Worm (Caenorhabditis elegans) whole organism, L1 larva: ENCODE measurements around the gene K08E7.6.
A peak's percentile ranks its signal among the peaks of the same experiment; 100 is the strongest.

Source experiments
- C16A3.4 ChIP-seq: fragments of 150-350 bp; optimal IDR thresholded peaks from 2 replicates; lab custom pipeline; 2014; ENCODE audit warnings: missing biosample characterization, missing genetic modification characterization
- F16B12.6 ChIP-seq: fragments of 150-350 bp; optimal IDR thresholded peaks from 2 replicates; lab custom pipeline; 2014; ENCODE audit warnings: missing biosample characterization, missing genetic modification characterization
- Y116A8C.19 ChIP-seq: sonication (generic microtip); optimal IDR thresholded peaks from 2 replicates; lab custom pipeline; 2016; ENCODE audit warnings: missing compliant biosample characterization, missing genetic modification characterization, borderline replicate concordance
- alr-1 ChIP-seq: fragments of 200-800 bp; sonication (Bioruptor generic); optimal IDR thresholded peaks from 2 replicates; lab custom pipeline; 2018; ENCODE audit warnings: borderline replicate concordance, mild to moderate bottlenecking, missing genetic modification characterization, missing compliant biosample characterization
- ama-1 ChIP-seq: fragments of 150-350 bp; optimal IDR thresholded peaks from 2 replicates; lab custom pipeline; 2014
- blmp-1 ChIP-seq: fragments of 150-350 bp; optimal IDR thresholded peaks from 2 replicates; lab custom pipeline; 2014; ENCODE audit warnings: missing biosample characterization, missing genetic modification characterization
- ceh-90 ChIP-seq: sonication (generic microtip); optimal IDR thresholded peaks from 2 replicates; lab custom pipeline; 2016; ENCODE audit warnings: missing genetic modification characterization, missing compliant biosample characterization
- efl-1 ChIP-seq, 4 experiments: fragments of 150-350 bp; optimal IDR thresholded peaks in 3 of 4; peaks in 1 of 4; 1 replicate in 1 of 4; 2 replicates in 3 of 4; lab custom pipeline; 2014; ENCODE audit warnings: missing biosample characterization in 2 of 4, missing genetic modification characterization in 2 of 4, missing genetic modification reagents in 2 of 4
- egl-13 ChIP-seq: sonication (generic microtip); optimal IDR thresholded peaks from 2 replicates; lab custom pipeline; 2016; ENCODE audit warnings: missing genotype, missing genetic modification reagents, missing genetic modification characterization, missing compliant biosample characterization
- egl-27 ChIP-seq, 2 experiments: fragments of 150-350 bp in 1 of 2; sonication (generic microtip); optimal IDR thresholded peaks; 3 replicates each; lab custom pipeline; 2017 to 2018; ENCODE audit warnings: missing biosample characterization in 2 of 2, missing genetic modification characterization in 2 of 2, missing genetic modification reagents in 2 of 2
- elt-3 ChIP-seq, 6 experiments: fragments of 150-350 bp in 1 of 6; sonication (generic microtip); optimal IDR thresholded peaks; 2 replicates each; lab custom pipeline; 2017 to 2018; ENCODE audit warnings: missing biosample characterization in 6 of 6, missing genetic modification characterization in 6 of 6, inconsistent platforms in 1 of 6
- ets-5 ChIP-seq: fragments of 200-800 bp; sonication (Bioruptor generic); IDR thresholded peaks from 2 replicates; pipeline ENCODE4 v1.3.6; 2022; ENCODE audit warnings: missing genetic modification characterization, missing compliant biosample characterization
- fkh-10 ChIP-seq: sonication (generic microtip); optimal IDR thresholded peaks from 2 replicates; lab custom pipeline; 2017; ENCODE audit warnings: missing biosample characterization, missing genetic modification reagents, missing genetic modification characterization
- fos-1 ChIP-seq: fragments of 150-350 bp; optimal IDR thresholded peaks from 2 replicates; lab custom pipeline; 2014; ENCODE audit warnings: missing biosample characterization, missing genetic modification characterization
- grh-1 ChIP-seq: fragments of 200-800 bp; sonication (Bioruptor generic); IDR thresholded peaks from 2 replicates; pipeline ENCODE4 v1.3.6; 2022; ENCODE audit warnings: missing genetic modification reagents, missing genetic modification characterization, missing compliant biosample characterization
- hlh-17 ChIP-seq: fragments of 200-800 bp; sonication (Bioruptor generic); optimal IDR thresholded peaks from 2 replicates; lab custom pipeline; 2018; ENCODE audit warnings: missing genetic modification characterization, mild to moderate bottlenecking, missing compliant biosample characterization, moderate library complexity, borderline replicate concordance
- isw-1 ChIP-seq: fragments of 200-800 bp; sonication (Bioruptor generic); IDR thresholded peaks from 2 replicates; pipeline ENCODE4 v1.3.6; 2022; ENCODE audit warnings: missing genetic modification characterization, missing compliant biosample characterization
- jun-1 ChIP-seq: fragments of 150-350 bp; optimal IDR thresholded peaks from 2 replicates; lab custom pipeline; 2014; ENCODE audit warnings: missing biosample characterization, missing genetic modification reagents, missing genetic modification characterization
- lin-13 ChIP-seq: fragments of 150-350 bp; optimal IDR thresholded peaks from 2 replicates; lab custom pipeline; 2014; ENCODE audit warnings: missing biosample characterization, missing genetic modification reagents, missing genetic modification characterization
- lin-14 ChIP-seq: fragments of 200-800 bp; sonication (Bioruptor generic); optimal IDR thresholded peaks from 2 replicates; lab custom pipeline; 2018; ENCODE audit warnings: mild to moderate bottlenecking, missing genetic modification characterization, moderate library complexity, missing compliant biosample characterization
- lin-35 ChIP-seq, 2 experiments: fragments of 150-350 bp; optimal IDR thresholded peaks; 2 replicates each; lab custom pipeline; 2014; ENCODE audit warnings: missing biosample characterization in 2 of 2, missing genetic modification characterization in 2 of 2, missing genetic modification reagents in 2 of 2
- lin-39 ChIP-seq: fragments of 150-350 bp; optimal IDR thresholded peaks from 2 replicates; lab custom pipeline; 2014; ENCODE audit warnings: missing biosample characterization, missing genetic modification reagents, missing genetic modification characterization
- lsy-2 ChIP-seq, 2 experiments: fragments of 150-350 bp; optimal IDR thresholded peaks; 2 replicates each; lab custom pipeline; 2014; ENCODE audit warnings: missing biosample characterization in 2 of 2, missing genetic modification characterization in 2 of 2
- mab-9 ChIP-seq: fragments of 200-800 bp; sonication (Bioruptor generic); IDR thresholded peaks from 2 replicates; pipeline ENCODE4 v1.3.6; 2022; ENCODE audit warnings: missing genetic modification reagents, missing genetic modification characterization, missing compliant biosample characterization
- mep-1 ChIP-seq: fragments of 150-350 bp; optimal IDR thresholded peaks from 2 replicates; lab custom pipeline; 2014; ENCODE audit warnings: missing biosample characterization, missing genetic modification characterization
- nhr-11 ChIP-seq: fragments of 150-350 bp; optimal IDR thresholded peaks from 2 replicates; lab custom pipeline; 2014; ENCODE audit warnings: missing biosample characterization, missing genetic modification characterization
- nhr-19 ChIP-seq: fragments of 200-800 bp; sonication (Bioruptor generic); conservative IDR thresholded peaks from 2 replicates; pipeline ENCODE4 v1.3.6; 2022; ENCODE audit warnings: missing genetic modification characterization, missing compliant biosample characterization
- nhr-28 ChIP-seq: fragments of 150-350 bp; optimal IDR thresholded peaks from 2 replicates; lab custom pipeline; 2014; ENCODE audit warnings: missing biosample characterization, missing genetic modification characterization
- nhr-47 ChIP-seq: sonication (generic microtip); optimal IDR thresholded peaks from 2 replicates; lab custom pipeline; 2016; ENCODE audit warnings: mild to moderate bottlenecking, missing genetic modification characterization, moderate library complexity, missing compliant biosample characterization
- nhr-76 ChIP-seq: sonication (generic microtip); optimal IDR thresholded peaks from 2 replicates; lab custom pipeline; 2017; ENCODE audit warnings: missing biosample characterization, missing genetic modification characterization
- nhr-84 ChIP-seq: sonication (generic microtip); optimal IDR thresholded peaks from 2 replicates; lab custom pipeline; 2017; ENCODE audit warnings: missing biosample characterization, missing genetic modification characterization
- nhr-85 ChIP-seq: sonication (generic microtip); peaks from one replicate; lab custom pipeline; 2016; ENCODE audit warnings: missing genetic modification characterization, inconsistent platforms, missing compliant biosample characterization
- pqm-1 ChIP-seq: sonication (generic microtip); optimal IDR thresholded peaks from 3 replicates; lab custom pipeline; 2017; ENCODE audit warnings: missing biosample characterization, missing genetic modification characterization
- rnt-1 ChIP-seq: sonication (generic microtip); optimal IDR thresholded peaks from 2 replicates; lab custom pipeline; 2016; ENCODE audit warnings: mild to moderate bottlenecking, missing genetic modification characterization, moderate library complexity, missing compliant biosample characterization
- skn-1 ChIP-seq: fragments of 150-350 bp; optimal IDR thresholded peaks from 2 replicates; lab custom pipeline; 2014; ENCODE audit warnings: missing biosample characterization, missing genetic modification characterization
- snpc-4 ChIP-seq: fragments of 150-350 bp; optimal IDR thresholded peaks from 2 replicates; lab custom pipeline; 2014; ENCODE audit warnings: missing biosample characterization, missing genetic modification characterization
- snu-23 ChIP-seq: sonication (generic microtip); optimal IDR thresholded peaks from 2 replicates; lab custom pipeline; 2016; ENCODE audit warnings: missing genetic modification characterization, missing compliant biosample characterization
- sup-37 ChIP-seq: fragments of 200-800 bp; sonication (Bioruptor generic); optimal IDR thresholded peaks from 2 replicates; lab custom pipeline; 2018; ENCODE audit warnings: mild to moderate bottlenecking, missing genetic modification characterization, missing compliant biosample characterization
- swsn-7 ChIP-seq: sonication (generic microtip); optimal IDR thresholded peaks from 2 replicates; lab custom pipeline; 2016; ENCODE audit warnings: missing genetic modification characterization, missing compliant biosample characterization
- tbx-2 ChIP-seq: sonication (generic microtip); optimal IDR thresholded peaks from 2 replicates; lab custom pipeline; 2016; ENCODE audit warnings: missing genetic modification characterization, missing compliant biosample characterization
- unc-130 ChIP-seq: fragments of 150-350 bp; optimal IDR thresholded peaks from 2 replicates; lab custom pipeline; 2017; ENCODE audit warnings: missing biosample characterization, missing genetic modification characterization, inconsistent platforms
- unc-30 ChIP-seq: sonication (generic microtip); optimal IDR thresholded peaks from 2 replicates; lab custom pipeline; 2017; ENCODE audit warnings: missing biosample characterization, missing genetic modification characterization
- unc-62 ChIP-seq: fragments of 150-350 bp; optimal IDR thresholded peaks from 2 replicates; lab custom pipeline; 2014; ENCODE audit warnings: missing biosample characterization, missing genetic modification reagents, missing genetic modification characterization
- unc-86 ChIP-seq: sonication (generic microtip); optimal IDR thresholded peaks from 2 replicates; lab custom pipeline; 2016; ENCODE audit warnings: missing genetic modification characterization, missing compliant biosample characterization
- unc-98 ChIP-seq: fragments of 200-800 bp; sonication (Bioruptor generic); IDR thresholded peaks from 2 replicates; pipeline ENCODE4 v1.3.6; 2022; ENCODE audit warnings: missing genetic modification characterization, missing compliant biosample characterization
- vab-15 ChIP-seq: sonication (generic microtip); optimal IDR thresholded peaks from 2 replicates; lab custom pipeline; 2017; ENCODE audit warnings: missing genotype, mild to moderate bottlenecking, missing genetic modification characterization, missing compliant biosample characterization
- zip-4 ChIP-seq: fragments of 200-800 bp; sonication (Bioruptor generic); optimal IDR thresholded peaks from 2 replicates; lab custom pipeline; 2018; ENCODE audit warnings: mild to moderate bottlenecking, missing genetic modification characterization, moderate library complexity, missing compliant biosample characterization

The K08E7.6 gene

ce11 chrIV:12565933-12566540 lies 14.9 kb downstream of the K08E7.6 start, which contains the start of gene eak-7 (continued):
- TF ChIP-seq ama-1 (no peak), lin-35 (GFP tag; optimal IDR thresholded peaks at IDR 0.05; lab: Kevin White, UChicago) (no peak), fos-1 (tag; lab: Kevin White, UChicago) (peak; percentile 46), mab-9 (GFP tag; lab: Robert Waterston, UW) (no peak), jun-1 (no peak), lin-14 (peak; percentile 27), egl-27 (tag; optimal IDR thresholded peaks at IDR 0.05; lab: Kevin White, UChicago) (no peak)

ce11 chrIV:12560568-12560967 lies 20.4 kb downstream of the K08E7.6 start, which contains the start of gene snb-7:
Gene snb-7 (plus strand): TSS chrIV:12560868.
- TF ChIP-seq ets-5 (no peak), mab-9 (GFP tag; lab: Robert Waterston, UW) (no peak), lin-13 (GFP tag; lab: Kevin White, UChicago) (no peak), Y116A8C.19 (tag; lab: Kevin White, UChicago) (no peak), zip-4 (GFP tag; lab: Kevin White, UChicago) (no peak), unc-98 (no peak), sup-37 (GFP tag; lab: Kevin White, UChicago) (no peak), fkh-10 (GFP tag; lab: Kevin White, UChicago) (no peak), nhr-84 (tag; lab: Kevin White, UChicago) (no peak), nhr-11 (tag; lab: Kevin White, UChicago) (no peak), nhr-85 (tag; lab: Kevin White, UChicago) (no peak), lin-14 (no peak), hlh-17 (no peak), lin-39 (no peak), vab-15 (tag; lab: Kevin White, UChicago) (no peak), ceh-90 (tag; lab: Kevin White, UChicago) (no peak), elt-3 (tag; optimal IDR thresholded peaks at IDR 0.05; lab: Kevin White, UChicago) (no peak), unc-30 (tag; lab: Kevin White, UChicago) (no peak)

- TF ChIP-seq efl-1 (optimal IDR thresholded peaks at IDR 0.05; lab: Kevin White, UChicago) (peak; percentile 98 to 100), efl-1 (GFP tag; optimal IDR thresholded peaks at IDR 0.05 in 1 of 2; lab: Kevin White, UChicago) (peak; percentile 99 to 100), unc-86 (tag; lab: Kevin White, UChicago) (peak; percentile 38), unc-130 (tag; lab: Kevin White, UChicago) (peak; percentile 15), elt-3 (tag; optimal IDR thresholded peaks at IDR 0.05; lab: Kevin White, UChicago) (peak in 2 of 6 experiments; percentile 26 to 43), blmp-1 (tag; lab: Kevin White, UChicago) (peak; percentile 58), lin-35 (GFP tag; optimal IDR thresholded peaks at IDR 0.05; lab: Kevin White, UChicago) (peak; percentile 99), rnt-1 (tag; lab: Kevin White, UChicago) (peak; percentile 73), fos-1 (tag; lab: Kevin White, UChicago) (peak; percentile 48), jun-1 (peak; percentile 44), isw-1 (GFP tag; lab: Robert Waterston, UW) (peak; percentile 47), nhr-85 (tag; lab: Kevin White, UChicago) (peak; percentile 84), snu-23 (peak; percentile 75), C16A3.4 (tag; lab: Kevin White, UChicago) (peak; percentile 58), snpc-4 (tag; lab: Kevin White, UChicago) (peak; percentile 30), swsn-7 (tag; lab: Kevin White, UChicago) (peak; percentile 72), nhr-76 (tag; lab: Kevin White, UChicago) (no peak), nhr-47 (peak; percentile 78), egl-13 (tag; lab: Kevin White, UChicago) (peak; percentile 10), sup-37 (GFP tag; lab: Kevin White, UChicago) (no peak), tbx-2 (tag; lab: Kevin White, UChicago) (peak; percentile 62), alr-1 (tag; lab: Kevin White, UChicago) (no peak), nhr-11 (tag; lab: Kevin White, UChicago) (peak; percentile 5), nhr-19 (GFP tag; lab: Robert Waterston, UW) (peak; percentile 66), unc-62 (GFP tag; lab: Kevin White, UChicago) (no peak), pqm-1 (tag; lab: Kevin White, UChicago) (no peak), lsy-2 (tag; optimal IDR thresholded peaks at IDR 0.05; lab: Kevin White, UChicago) (peak; percentile 86 to 87), grh-1 (GFP tag; lab: Robert Waterston, UW) (no peak), ceh-90 (tag; lab: Kevin White, UChicago) (peak; percentile 47), ama-1 (no peak), skn-1 (tag; lab: Kevin White, UChicago) (peak; percentile 78), F16B12.6 (tag; lab: Kevin White, UChicago) (peak; percentile 97), mep-1 (tag; lab: Kevin White, UChicago) (peak; percentile 87), zip-4 (GFP tag; lab: Kevin White, UChicago) (no peak), nhr-28 (tag; lab: Kevin White, UChicago) (no peak)
These were observed 22.0 kb downstream of the K08E7.6 start, which contains the start of the genes ZK795.2 and ZK795.3 for ce11 chrIV:12558925-12559450. Gene ZK795.2 (minus strand): TSS chrIV:12558975. Gene ZK795.3 (plus strand): TSS chrIV:12559365.
